Worm (Caenorhabditis elegans) whole organism, mixed stage, embryonic: ENCODE measurements around the gene F53F4.17.

ENCODE experiments used
- drap-1 ChIP-seq: fragments of 200-800 bp; sonication (Bioruptor generic); optimal IDR thresholded peaks from 3 replicates; lab custom pipeline; 2018; ENCODE audit warnings: mild to moderate bottlenecking, missing genetic modification characterization, missing compliant biosample characterization
- hlh-1 ChIP-seq: fragments of 150-350 bp; optimal IDR thresholded peaks from 2 replicates; lab custom pipeline; 2014; ENCODE audit warnings: missing biosample characterization, missing genetic modification reagents, missing genetic modification characterization
- lin-13 ChIP-seq: fragments of 150-350 bp; optimal IDR thresholded peaks from 2 replicates; lab custom pipeline; 2014; ENCODE audit warnings: missing biosample characterization, missing genetic modification characterization
- lsy-2 ChIP-seq: fragments of 150-350 bp; optimal IDR thresholded peaks from 2 replicates; lab custom pipeline; 2014; ENCODE audit warnings: missing biosample characterization, missing genetic modification characterization
- mab-5 ChIP-seq: fragments of 150-350 bp; optimal IDR thresholded peaks from 2 replicates; lab custom pipeline; 2014; ENCODE audit warnings: missing biosample characterization, missing genetic modification characterization
- nhr-28 ChIP-seq: fragments of 150-350 bp; optimal IDR thresholded peaks from 2 replicates; lab custom pipeline; 2014; ENCODE audit warnings: missing biosample characterization, missing genetic modification characterization
- pha-4 ChIP-seq: fragments of 150-350 bp; optimal IDR thresholded peaks from 2 replicates; lab custom pipeline; 2018; ENCODE audit warnings: missing biosample characterization, missing genetic modification reagents, missing genetic modification characterization
- unc-39 ChIP-seq: fragments of 150-350 bp; optimal IDR thresholded peaks from 2 replicates; lab custom pipeline; 2014; ENCODE audit warnings: missing biosample characterization, missing genetic modification characterization
- unc-62 ChIP-seq: fragments of 150-350 bp; optimal IDR thresholded peaks from 2 replicates; lab custom pipeline; 2014; ENCODE audit warnings: missing biosample characterization, missing genetic modification reagents, missing genetic modification characterization
- ztf-11 ChIP-seq: fragments of 150-350 bp; optimal IDR thresholded peaks from 2 replicates; lab custom pipeline; 2014; ENCODE audit warnings: missing biosample characterization, missing genetic modification characterization

- no peak for TF ChIP-seq unc-62 (GFP tag; lab: Kevin White, UChicago)
- no peak for TF ChIP-seq lsy-2 (tag; lab: Kevin White, UChicago)
- TF ChIP-seq lin-13 (tag; lab: Kevin White, UChicago), result no peak
- TF ChIP-seq unc-39, result no peak
- no peak for TF ChIP-seq drap-1 (GFP tag; lab: Kevin White, UChicago)
- no peak for TF ChIP-seq nhr-28 (tag; lab: Kevin White, UChicago)
- no peak for TF ChIP-seq pha-4 (tag; lab: Kevin White, UChicago)
- TF ChIP-seq hlh-1 (tag; lab: Kevin White, UChicago), result no peak
- TF ChIP-seq mab-5 (tag; lab: Kevin White, UChicago), result no peak
- no peak for TF ChIP-seq ztf-11 (tag; lab: Kevin White, UChicago)
These were observed 48.4 kb downstream of the F53F4.17 start for ce11 chrV:13636411-13636810.
